Worm (Caenorhabditis elegans) whole organism, early embryonic: ENCODE measurements around the gene C50F4.10.

Experiments
- B0310.2 ChIP-seq: sonication (generic microtip); optimal IDR thresholded peaks from 2 replicates; lab custom pipeline; 2016; ENCODE audit warnings: mild to moderate bottlenecking, missing genetic modification characterization, missing compliant biosample characterization
- F13C5.2 ChIP-seq: sonication (generic microtip); optimal IDR thresholded peaks from 2 replicates; lab custom pipeline; 2017; ENCODE audit warnings: mild to moderate bottlenecking, missing genetic modification characterization, inconsistent platforms, missing compliant biosample characterization
- aly-1 ChIP-seq: sonication (generic microtip); optimal IDR thresholded peaks from 2 replicates; lab custom pipeline; 2016; ENCODE audit warnings: missing genetic modification characterization, missing compliant biosample characterization
- ama-1 ChIP-seq: fragments of 150-350 bp; optimal IDR thresholded peaks from 2 replicates; lab custom pipeline; 2014
- ceh-13 ChIP-seq: fragments of 200-800 bp; sonication (Bioruptor generic); optimal IDR thresholded peaks from 2 replicates; lab custom pipeline; 2018; ENCODE audit warnings: mild to moderate bottlenecking, missing genetic modification characterization, missing compliant biosample characterization
- ceh-36 ChIP-seq: sonication (generic microtip); optimal IDR thresholded peaks from 2 replicates; lab custom pipeline; 2016; ENCODE audit warnings: missing genetic modification characterization, inconsistent platforms, missing compliant biosample characterization
- ets-7 ChIP-seq: sonication (generic microtip); optimal IDR thresholded peaks from 2 replicates; lab custom pipeline; 2016; ENCODE audit warnings: missing genotype, missing genetic modification characterization, missing compliant biosample characterization
- flt-1 ChIP-seq: fragments of 200-800 bp; sonication (Bioruptor generic); IDR thresholded peaks from 2 replicates; pipeline ENCODE4 v1.3.6; 2022; ENCODE audit warnings: missing genetic modification characterization, missing compliant biosample characterization
- hmbx-1 ChIP-seq: sonication (generic microtip); optimal IDR thresholded peaks from 2 replicates; lab custom pipeline; 2016; ENCODE audit warnings: mild to moderate bottlenecking, missing genetic modification characterization, missing compliant biosample characterization
- hmg-4 ChIP-seq: fragments of 200-800 bp; sonication (Bioruptor generic); optimal IDR thresholded peaks from 2 replicates; lab custom pipeline; 2018; ENCODE audit warnings: mild to moderate bottlenecking, missing genetic modification characterization, missing compliant biosample characterization
- hnd-1 ChIP-seq: sonication (generic microtip); optimal IDR thresholded peaks from 2 replicates; lab custom pipeline; 2016; ENCODE audit warnings: missing genetic modification characterization, missing compliant biosample characterization
- pes-1 ChIP-seq: fragments of 200-800 bp; sonication (Bioruptor generic); IDR thresholded peaks from 2 replicates; pipeline ENCODE4 v1.3.6; 2022; ENCODE audit warnings: missing genetic modification reagents, missing genetic modification characterization, missing compliant biosample characterization
- scrt-1 ChIP-seq: fragments of 200-800 bp; sonication (Bioruptor generic); IDR thresholded peaks from 2 replicates; pipeline ENCODE4 v1.3.6; 2022; ENCODE audit warnings: missing genetic modification characterization, missing compliant biosample characterization
- tbx-11 ChIP-seq: fragments of 200-800 bp; sonication (Bioruptor generic); IDR thresholded peaks from 2 replicates; pipeline ENCODE4 v1.3.6; 2022; ENCODE audit warnings: missing genetic modification characterization, missing compliant biosample characterization
- tbx-37 ChIP-seq: fragments of 200-800 bp; sonication (Bioruptor generic); conservative IDR thresholded peaks from 2 replicates; pipeline ENCODE4 v1.3.6; 2022; ENCODE audit warnings: missing genetic modification reagents, missing genetic modification characterization, missing compliant biosample characterization
- tra-4 ChIP-seq: sonication (generic microtip); optimal IDR thresholded peaks from 2 replicates; lab custom pipeline; 2017; ENCODE audit warnings: missing genetic modification characterization, missing compliant biosample characterization

The C50F4.10 gene

ce11 chrV:9489411-9489810 is 42.0 kb downstream of the C50F4.10 start, which contains the start of gene K06A4.10:
K06A4.10 (minus strand) TSS chrV:9489800.
- TF ChIP-seq pes-1 (GFP tag; lab: Robert Waterston, UW) = no peak
- no peak for TF ChIP-seq tra-4 (tag; lab: Kevin White, UChicago)
- no peak for TF ChIP-seq tbx-11 (GFP tag; lab: Robert Waterston, UW)
- TF ChIP-seq hmg-4 = no peak
- TF ChIP-seq ama-1 (lab: Kevin White, UChicago) = no peak
- TF ChIP-seq hmbx-1 (tag; lab: Kevin White, UChicago) = no peak

- no peak for TF ChIP-seq tbx-11 (GFP tag; lab: Robert Waterston, UW)
- no peak for TF ChIP-seq scrt-1 (GFP tag; lab: Robert Waterston, UW)
- no peak for TF ChIP-seq F13C5.2 (tag; lab: Kevin White, UChicago)
- no peak for TF ChIP-seq ets-7 (tag; lab: Kevin White, UChicago)
- no peak for TF ChIP-seq flt-1 (GFP tag; lab: Robert Waterston, UW)
- TF ChIP-seq aly-1 (tag; lab: Kevin White, UChicago) = no peak
- TF ChIP-seq hnd-1 = no peak
- TF ChIP-seq ama-1 (lab: Kevin White, UChicago) = no peak
- no peak for TF ChIP-seq pes-1 (GFP tag; lab: Robert Waterston, UW)
- TF ChIP-seq hmg-4 = no peak
- TF ChIP-seq ceh-13 (GFP tag; lab: Kevin White, UChicago) = no peak
- TF ChIP-seq B0310.2 (tag; lab: Kevin White, UChicago) = no peak
- no peak for TF ChIP-seq ceh-36 (tag; lab: Kevin White, UChicago)
Observed at ce11 chrV:9485508-9485907, 45.9 kb downstream of the C50F4.10 start.

ce11 chrV:9483738-9484256 is 47.6 kb downstream of the C50F4.10 start, which contains the start of gene K06A4.2:
K06A4.2 (plus strand) TSS chrV:9484206.
- TF ChIP-seq aly-1 (tag; lab: Kevin White, UChicago) (no peak), ceh-13 (GFP tag; lab: Kevin White, UChicago) (no peak), scrt-1 (GFP tag; lab: Robert Waterston, UW) (no peak), ama-1 (lab: Kevin White, UChicago) (no peak), B0310.2 (tag; lab: Kevin White, UChicago) (no peak), hmg-4 (no peak), hmbx-1 (tag; lab: Kevin White, UChicago) (no peak), F13C5.2 (tag; lab: Kevin White, UChicago) (no peak), pes-1 (GFP tag; lab: Robert Waterston, UW) (no peak), ets-7 (tag; lab: Kevin White, UChicago) (no peak), tbx-11 (GFP tag; lab: Robert Waterston, UW) (no peak), tra-4 (tag; lab: Kevin White, UChicago) (no peak), ceh-36 (tag; lab: Kevin White, UChicago) (no peak)

ce11 chrV:9480566-9480965 is 50.8 kb downstream of the C50F4.10 start, which contains the start of gene K06A4.6:
K06A4.6 (minus strand) TSS chrV:9480666.
- TF ChIP-seq hnd-1 (no peak), pes-1 (GFP tag; lab: Robert Waterston, UW) (no peak), ets-7 (tag; lab: Kevin White, UChicago) (no peak), ama-1 (lab: Kevin White, UChicago) (no peak), tbx-37 (GFP tag; lab: Robert Waterston, UW) (no peak), tra-4 (tag; lab: Kevin White, UChicago) (no peak), hmg-4 (no peak), ceh-36 (tag; lab: Kevin White, UChicago) (no peak)
